Worm (Caenorhabditis elegans): ENCODE data around the gene C10A4.10.

Gene C10A4.10

ce11 chrX:7393167-7393566 lies 5.5 kb upstream of the C10A4.10 start, which contains the start of gene gad-2:
gad-2 (plus strand) TSS chrX:7393467.
- TF ChIP-seq pes-1 (GFP tag; IDR thresholded peaks at IDR 0.05) (no peak), tbx-11 (GFP tag; IDR thresholded peaks at IDR 0.05) (no peak), aly-1 (tag; optimal IDR thresholded peaks at IDR 0.05) (no peak), F13C5.2 (tag; optimal IDR thresholded peaks at IDR 0.05) (no peak), ets-7 (tag; optimal IDR thresholded peaks at IDR 0.05) (no peak), sea-1 (GFP tag; conservative IDR thresholded peaks at IDR 0.05) (no peak), tbx-37 (GFP tag; conservative IDR thresholded peaks at IDR 0.05) (no peak), tra-4 (tag; optimal IDR thresholded peaks at IDR 0.05) (no peak), ceh-36 (tag; optimal IDR thresholded peaks at IDR 0.05) (no peak), scrt-1 (GFP tag; IDR thresholded peaks at IDR 0.05) (no peak), hmg-4 (GFP tag; optimal IDR thresholded peaks at IDR 0.05) (no peak), flt-1 (GFP tag; IDR thresholded peaks at IDR 0.05) (no peak), B0310.2 (tag; optimal IDR thresholded peaks at IDR 0.05) (no peak), ceh-13 (GFP tag; optimal IDR thresholded peaks at IDR 0.05) (no peak), hnd-1 (tag; optimal IDR thresholded peaks at IDR 0.05) (no peak), ama-1 (optimal IDR thresholded peaks at IDR 0.05) (no peak), hmbx-1 (tag; optimal IDR thresholded peaks at IDR 0.05) (no peak)

DNA sequence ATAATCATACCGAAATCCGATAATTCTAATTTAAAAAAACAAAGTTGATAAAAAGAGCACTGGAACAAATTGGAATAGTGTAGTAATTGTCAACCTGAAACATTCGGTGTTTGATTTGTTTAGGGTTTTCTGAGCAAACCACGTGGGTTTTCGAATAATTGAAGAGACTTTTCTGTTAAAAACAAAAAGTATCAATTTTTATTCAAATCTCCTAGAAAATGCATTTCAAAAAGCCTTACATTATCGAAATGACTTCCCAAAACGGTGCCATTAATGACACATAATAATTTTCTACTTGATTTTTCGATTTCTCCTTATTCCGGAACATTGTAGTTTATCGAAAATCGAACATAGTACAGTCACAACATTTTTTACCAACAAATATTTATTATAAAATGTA lies 749 bp upstream of the C10A4.10 start, which contains the start of gene C10A4.13:
C10A4.13 (minus strand) TSS at position 101 of the 400 bp plus-strand sequence.
- TF ChIP-seq tbx-37 (GFP tag; conservative IDR thresholded peaks at IDR 0.05) (no peak), ceh-36 (tag; optimal IDR thresholded peaks at IDR 0.05) (no peak), tra-4 (tag; optimal IDR thresholded peaks at IDR 0.05) (no peak), aly-1 (tag; optimal IDR thresholded peaks at IDR 0.05) (no peak), B0310.2 (tag; optimal IDR thresholded peaks at IDR 0.05) (no peak), scrt-1 (GFP tag; IDR thresholded peaks at IDR 0.05) (no peak), tbx-11 (GFP tag; IDR thresholded peaks at IDR 0.05) (no peak), hmbx-1 (tag; optimal IDR thresholded peaks at IDR 0.05) (no peak), ets-7 (tag; optimal IDR thresholded peaks at IDR 0.05) (no peak), ceh-13 (GFP tag; optimal IDR thresholded peaks at IDR 0.05) (no peak)

DNA sequence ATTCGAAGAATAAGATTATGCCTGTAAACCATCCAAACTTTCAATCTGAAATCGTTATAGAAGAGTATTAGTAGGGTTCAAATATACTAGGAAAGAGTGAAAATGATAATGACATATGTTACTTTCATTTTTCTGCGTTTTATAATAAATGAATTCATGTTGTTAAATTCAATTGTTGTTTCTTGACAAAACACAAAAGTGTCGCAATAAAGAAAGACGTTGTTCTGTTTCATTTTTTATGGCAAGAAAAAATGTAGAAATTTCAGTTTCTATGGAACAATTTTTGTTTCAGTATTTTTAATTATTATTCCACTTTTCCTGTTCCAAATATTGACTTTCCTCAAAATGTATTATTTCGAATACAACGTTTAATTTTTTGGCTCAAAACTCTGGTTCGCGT lies 2.1 kb downstream of the C10A4.10 start, which contains the start of gene C10A4.4:
C10A4.4 (plus strand) TSS at position 301 of the 400 bp plus-strand sequence.
- no peak for TF ChIP-seq ets-7 (tag; optimal IDR thresholded peaks at IDR 0.05)
- TF ChIP-seq B0310.2 (tag; optimal IDR thresholded peaks at IDR 0.05) = no peak
- no peak for TF ChIP-seq scrt-1 (GFP tag; IDR thresholded peaks at IDR 0.05)
- TF ChIP-seq F13C5.2 (tag; optimal IDR thresholded peaks at IDR 0.05) = no peak
- no peak for TF ChIP-seq sea-1 (GFP tag; conservative IDR thresholded peaks at IDR 0.05)
- no peak for TF ChIP-seq ama-1 (optimal IDR thresholded peaks at IDR 0.05)
- TF ChIP-seq hnd-1 (tag; optimal IDR thresholded peaks at IDR 0.05) = no peak
- no peak for TF ChIP-seq flt-1 (GFP tag; IDR thresholded peaks at IDR 0.05)
- TF ChIP-seq tbx-11 (GFP tag; IDR thresholded peaks at IDR 0.05) = no peak
- TF ChIP-seq aly-1 (tag; optimal IDR thresholded peaks at IDR 0.05) = no peak
- no peak for TF ChIP-seq ceh-36 (tag; optimal IDR thresholded peaks at IDR 0.05)
- no peak for TF ChIP-seq hmbx-1 (tag; optimal IDR thresholded peaks at IDR 0.05)
- TF ChIP-seq tbx-37 (GFP tag; conservative IDR thresholded peaks at IDR 0.05) = no peak
- no peak for TF ChIP-seq ceh-13 (GFP tag; optimal IDR thresholded peaks at IDR 0.05)
- TF ChIP-seq hmg-4 (GFP tag; optimal IDR thresholded peaks at IDR 0.05) = no peak
- no peak for TF ChIP-seq tra-4 (tag; optimal IDR thresholded peaks at IDR 0.05)
- no peak for TF ChIP-seq pes-1 (GFP tag; IDR thresholded peaks at IDR 0.05)

DNA sequence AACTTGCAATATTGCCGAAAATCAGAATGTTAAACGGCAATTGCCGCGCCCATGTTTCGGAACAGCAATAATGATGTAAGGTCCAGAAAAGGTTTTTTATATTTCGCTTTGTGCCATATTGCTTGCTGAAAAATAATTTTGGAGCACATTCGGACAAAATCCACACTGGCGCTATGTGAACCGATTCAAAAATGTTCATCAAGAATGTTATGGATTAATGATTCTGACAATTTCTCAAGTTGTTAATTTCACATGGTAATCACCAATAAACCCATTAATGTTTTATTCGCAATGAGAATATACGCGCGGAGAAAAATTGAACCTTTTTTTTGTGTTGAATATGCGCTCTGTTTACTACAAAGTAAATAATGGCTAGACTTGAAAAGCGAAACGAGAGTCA lies 5.9 kb downstream of the C10A4.10 start:
- TF ChIP-seq hmg-4 (GFP tag; optimal IDR thresholded peaks at IDR 0.05) (no peak), flt-1 (GFP tag; IDR thresholded peaks at IDR 0.05) (no peak), ets-7 (tag; optimal IDR thresholded peaks at IDR 0.05) (no peak), F13C5.2 (tag; optimal IDR thresholded peaks at IDR 0.05) (no peak), tbx-37 (GFP tag; conservative IDR thresholded peaks at IDR 0.05) (no peak), ama-1 (optimal IDR thresholded peaks at IDR 0.05) (no peak), B0310.2 (tag; optimal IDR thresholded peaks at IDR 0.05) (no peak), tra-4 (tag; optimal IDR thresholded peaks at IDR 0.05) (no peak), scrt-1 (GFP tag; IDR thresholded peaks at IDR 0.05) (no peak), pes-1 (GFP tag; IDR thresholded peaks at IDR 0.05) (no peak), hnd-1 (tag; optimal IDR thresholded peaks at IDR 0.05) (no peak), ceh-36 (tag; optimal IDR thresholded peaks at IDR 0.05) (no peak), tbx-11 (GFP tag; IDR thresholded peaks at IDR 0.05) (no peak), hmbx-1 (tag; optimal IDR thresholded peaks at IDR 0.05) (no peak), ceh-13 (GFP tag; optimal IDR thresholded peaks at IDR 0.05) (no peak), aly-1 (tag; optimal IDR thresholded peaks at IDR 0.05) (no peak), sea-1 (GFP tag; conservative IDR thresholded peaks at IDR 0.05) (no peak)

ce11 chrX:7405393-7405792 lies 6.7 kb downstream of the C10A4.10 start, which contains the start of gene C10A4.3:
C10A4.3 (plus strand) TSS chrX:7405693.
- TF ChIP-seq tra-4 (tag; optimal IDR thresholded peaks at IDR 0.05) = no peak
- TF ChIP-seq flt-1 (GFP tag; IDR thresholded peaks at IDR 0.05) = no peak
- no peak for TF ChIP-seq ceh-36 (tag; optimal IDR thresholded peaks at IDR 0.05)
- TF ChIP-seq sea-1 (GFP tag; conservative IDR thresholded peaks at IDR 0.05) = no peak
- TF ChIP-seq F13C5.2 (tag; optimal IDR thresholded peaks at IDR 0.05) = no peak
- no peak for TF ChIP-seq ceh-13 (GFP tag; optimal IDR thresholded peaks at IDR 0.05)
- TF ChIP-seq ama-1 (optimal IDR thresholded peaks at IDR 0.05) = no peak
- no peak for TF ChIP-seq B0310.2 (tag; optimal IDR thresholded peaks at IDR 0.05)
- no peak for TF ChIP-seq aly-1 (tag; optimal IDR thresholded peaks at IDR 0.05)
- no peak for TF ChIP-seq hmg-4 (GFP tag; optimal IDR thresholded peaks at IDR 0.05)
- TF ChIP-seq pes-1 (GFP tag; IDR thresholded peaks at IDR 0.05) = no peak
- no peak for TF ChIP-seq hmbx-1 (tag; optimal IDR thresholded peaks at IDR 0.05)
- TF ChIP-seq tbx-37 (GFP tag; conservative IDR thresholded peaks at IDR 0.05) = no peak
- no peak for TF ChIP-seq scrt-1 (GFP tag; IDR thresholded peaks at IDR 0.05)
- no peak for TF ChIP-seq tbx-11 (GFP tag; IDR thresholded peaks at IDR 0.05)
- no peak for TF ChIP-seq ets-7 (tag; optimal IDR thresholded peaks at IDR 0.05)
- TF ChIP-seq hnd-1 (tag; optimal IDR thresholded peaks at IDR 0.05) = no peak

- no peak for TF ChIP-seq tbx-11 (GFP tag; IDR thresholded peaks at IDR 0.05)
- TF ChIP-seq ceh-36 (tag; optimal IDR thresholded peaks at IDR 0.05) = no peak
- TF ChIP-seq scrt-1 (GFP tag; IDR thresholded peaks at IDR 0.05) = no peak
- TF ChIP-seq pes-1 (GFP tag; IDR thresholded peaks at IDR 0.05) = no peak
- no peak for TF ChIP-seq hnd-1 (tag; optimal IDR thresholded peaks at IDR 0.05)
These were observed 9.1 kb downstream of the C10A4.10 start for ce11 chrX:7407749-7408148.

DNA sequence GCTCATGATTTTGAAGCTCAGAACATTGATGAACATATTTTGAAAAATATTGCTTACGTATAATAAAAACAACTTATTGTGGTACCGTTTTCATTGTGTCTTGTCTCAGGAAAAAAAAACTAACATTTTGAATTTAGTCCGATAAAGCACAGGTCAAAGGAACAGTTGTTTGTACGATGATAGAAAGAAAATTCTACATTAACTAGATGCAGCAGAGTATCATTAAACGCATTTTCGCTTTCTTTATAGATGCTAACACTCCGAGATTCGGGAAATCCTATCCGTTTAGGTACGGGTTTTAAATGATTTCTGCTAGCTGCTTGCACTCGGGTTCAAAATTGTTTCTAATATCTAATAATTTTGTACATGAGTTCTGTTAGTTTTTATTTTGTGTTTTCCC lies 10.3 kb downstream of the C10A4.10 start:
- TF ChIP-seq pes-1 (GFP tag; IDR thresholded peaks at IDR 0.05) = no peak
- no peak for TF ChIP-seq sea-1 (GFP tag; conservative IDR thresholded peaks at IDR 0.05)
- TF ChIP-seq tbx-11 (GFP tag; IDR thresholded peaks at IDR 0.05) = no peak
- TF ChIP-seq ama-1 (optimal IDR thresholded peaks at IDR 0.05) = no peak
- no peak for TF ChIP-seq hnd-1 (tag; optimal IDR thresholded peaks at IDR 0.05)
- TF ChIP-seq aly-1 (tag; optimal IDR thresholded peaks at IDR 0.05) = no peak
- no peak for TF ChIP-seq hmbx-1 (tag; optimal IDR thresholded peaks at IDR 0.05)
- no peak for TF ChIP-seq ceh-13 (GFP tag; optimal IDR thresholded peaks at IDR 0.05)

All from whole organism, early embryonic.